Worm (Caenorhabditis elegans) whole organism, late embryonic: ENCODE data around the gene npax-1.

Experiments used
- C08G9.2 ChIP-seq: sonication (generic microtip); optimal IDR thresholded peaks from 2 replicates; lab custom pipeline; 2016; ENCODE audit warnings: mild to moderate bottlenecking, missing genetic modification characterization, moderate library complexity, missing compliant biosample characterization
- C38D4.7 ChIP-seq: fragments of 200-800 bp; sonication (Bioruptor generic); optimal IDR thresholded peaks from 2 replicates; lab custom pipeline; 2018; ENCODE audit warnings: mild to moderate bottlenecking, missing genetic modification characterization, moderate library complexity, missing compliant biosample characterization
- F13H6.1 ChIP-seq: sonication (generic microtip); optimal IDR thresholded peaks from 2 replicates; lab custom pipeline; 2016; ENCODE audit warnings: missing genetic modification characterization, missing compliant biosample characterization
- K02D7.2 ChIP-seq: sonication (generic microtip); optimal IDR thresholded peaks from 2 replicates; lab custom pipeline; 2017; ENCODE audit warnings: mild to moderate bottlenecking, missing genetic modification characterization, missing compliant biosample characterization
- ahr-1 ChIP-seq: sonication (generic microtip); optimal IDR thresholded peaks from 2 replicates; lab custom pipeline; 2016; ENCODE audit warnings: missing genetic modification characterization, missing compliant biosample characterization
- ceh-19 ChIP-seq: fragments of 200-800 bp; sonication (Bioruptor generic); optimal IDR thresholded peaks from 2 replicates; lab custom pipeline; 2018; ENCODE audit warnings: mild to moderate bottlenecking, missing genetic modification characterization, missing compliant biosample characterization
- ceh-31 ChIP-seq: sonication (generic microtip); optimal IDR thresholded peaks from 2 replicates; lab custom pipeline; 2016; ENCODE audit warnings: missing genetic modification characterization, missing compliant biosample characterization
- ceh-34 ChIP-seq: sonication (generic microtip); optimal IDR thresholded peaks from 2 replicates; lab custom pipeline; 2016; ENCODE audit warnings: mild to moderate bottlenecking, missing genetic modification characterization, missing compliant biosample characterization
- ceh-48 ChIP-seq: sonication (generic microtip); optimal IDR thresholded peaks from 2 replicates; lab custom pipeline; 2016; ENCODE audit warnings: missing genetic modification characterization, inconsistent platforms, missing compliant biosample characterization
- ceh-9 ChIP-seq: sonication (generic microtip); optimal IDR thresholded peaks from 2 replicates; lab custom pipeline; 2016; ENCODE audit warnings: mild to moderate bottlenecking, missing genetic modification characterization, inconsistent platforms, missing compliant biosample characterization
- dve-1 ChIP-seq: sonication (generic microtip); optimal IDR thresholded peaks from 2 replicates; lab custom pipeline; 2017; ENCODE audit warnings: antibody characterized with exemption, mild to moderate bottlenecking, missing genetic modification characterization, missing compliant biosample characterization
- elt-2 ChIP-seq: sonication (generic microtip); optimal IDR thresholded peaks from 2 replicates; lab custom pipeline; 2016; ENCODE audit warnings: missing genetic modification reagents, missing genetic modification characterization, missing compliant biosample characterization
- elt-4 ChIP-seq: sonication (generic microtip); optimal IDR thresholded peaks from 2 replicates; lab custom pipeline; 2016; ENCODE audit warnings: missing genetic modification characterization, missing compliant biosample characterization
- fkh-6 ChIP-seq: sonication (generic microtip); optimal IDR thresholded peaks from 2 replicates; lab custom pipeline; 2016; ENCODE audit warnings: missing genetic modification characterization, missing compliant biosample characterization
- gmeb-2 ChIP-seq: sonication (generic microtip); optimal IDR thresholded peaks from 2 replicates; lab custom pipeline; 2016; ENCODE audit warnings: missing genetic modification characterization, inconsistent platforms, missing compliant biosample characterization
- lin-11 ChIP-seq: fragments of 200-800 bp; sonication (Bioruptor generic); optimal IDR thresholded peaks from 2 replicates; lab custom pipeline; 2018; ENCODE audit warnings: mild to moderate bottlenecking, missing genetic modification characterization, missing compliant biosample characterization
- madf-2 ChIP-seq: sonication (generic microtip); optimal IDR thresholded peaks from 2 replicates; lab custom pipeline; 2017; ENCODE audit warnings: missing genetic modification characterization, missing compliant biosample characterization
- mec-3 ChIP-seq: sonication (generic microtip); optimal IDR thresholded peaks from 2 replicates; lab custom pipeline; 2016; ENCODE audit warnings: borderline replicate concordance, missing genetic modification characterization, missing compliant biosample characterization
- nfya-1 ChIP-seq: sonication (generic microtip); optimal IDR thresholded peaks from 2 replicates; lab custom pipeline; 2017; ENCODE audit warnings: missing genetic modification characterization, mild to moderate bottlenecking, missing compliant biosample characterization, antibody characterized with exemption, moderate library complexity
- nhr-232 ChIP-seq: sonication (generic microtip); optimal IDR thresholded peaks from 2 replicates; lab custom pipeline; 2016; ENCODE audit warnings: missing genetic modification characterization, missing compliant biosample characterization
- npax-4 ChIP-seq: sonication (generic microtip); optimal IDR thresholded peaks from 2 replicates; lab custom pipeline; 2016; ENCODE audit warnings: missing genetic modification characterization, missing compliant biosample characterization
- odd-2 ChIP-seq: sonication (generic microtip); optimal IDR thresholded peaks from 2 replicates; lab custom pipeline; 2017; ENCODE audit warnings: antibody characterized with exemption, mild to moderate bottlenecking, missing genetic modification characterization, missing compliant biosample characterization
- ref-2 ChIP-seq: sonication (generic microtip); optimal IDR thresholded peaks from 2 replicates; lab custom pipeline; 2016; ENCODE audit warnings: missing genetic modification characterization, missing compliant biosample characterization
- rnt-1 ChIP-seq: sonication (generic microtip); optimal IDR thresholded peaks from 2 replicates; lab custom pipeline; 2016; ENCODE audit warnings: missing genetic modification characterization, missing compliant biosample characterization
- sox-2 ChIP-seq: fragments of 200-800 bp; sonication (Bioruptor generic); IDR thresholded peaks from 2 replicates; pipeline ENCODE4 v1.3.6; 2022; ENCODE audit warnings: missing genetic modification reagents, missing genetic modification characterization, missing compliant biosample characterization
- syd-9 ChIP-seq: sonication (generic microtip); optimal IDR thresholded peaks from 2 replicates; lab custom pipeline; 2016; ENCODE audit warnings: mild to moderate bottlenecking, missing genetic modification characterization, moderate library complexity, missing compliant biosample characterization
- tbx-2 ChIP-seq: sonication (generic microtip); optimal IDR thresholded peaks from 2 replicates; lab custom pipeline; 2016; ENCODE audit warnings: missing genetic modification characterization, missing compliant biosample characterization
- ttx-3 ChIP-seq: sonication (generic microtip); optimal IDR thresholded peaks from 2 replicates; lab custom pipeline; 2016; ENCODE audit warnings: missing genetic modification reagents, missing genetic modification characterization, missing compliant biosample characterization
- unc-3 ChIP-seq, 2 experiments: fragments of 200-800 bp in 1 of 2; sonication (Bioruptor generic) in 1 of 2; sonication (generic microtip) in 1 of 2; conservative IDR thresholded peaks in 1 of 2; optimal IDR thresholded peaks in 1 of 2; 2 replicates each; pipeline versions ENCODE4 v1.3.6 to Lab custom; 2016 to 2022; ENCODE audit warnings: missing compliant biosample characterization in 2 of 2, missing genetic modification characterization in 2 of 2, missing genetic modification reagents in 1 of 2
- unc-42 ChIP-seq: sonication (generic microtip); optimal IDR thresholded peaks from 2 replicates; lab custom pipeline; 2016; ENCODE audit warnings: missing genotype, missing genetic modification characterization, missing compliant biosample characterization
- unc-86 ChIP-seq: sonication (generic microtip); optimal IDR thresholded peaks from 2 replicates; lab custom pipeline; 2016; ENCODE audit warnings: missing genetic modification characterization, missing compliant biosample characterization
- ztf-16 ChIP-seq: sonication (generic microtip); optimal IDR thresholded peaks from 2 replicates; lab custom pipeline; 2017; ENCODE audit warnings: missing genetic modification characterization, missing compliant biosample characterization

npax-1 gene

ce11 chrII:7331224-7331623, at the start of gene npax-1:
TSS of gene npax-1 (minus strand) at chrII:7331324.
- no peak for TF ChIP-seq syd-9 (tag; lab: Kevin White, UChicago)
- TF ChIP-seq elt-2 (tag; lab: Kevin White, UChicago), result no peak
- TF ChIP-seq nfya-1 (tag; lab: Kevin White, UChicago), result no peak
- TF ChIP-seq ztf-16, result no peak
- TF ChIP-seq odd-2 (tag; lab: Kevin White, UChicago), result no peak
- TF ChIP-seq unc-3 (GFP tag; conservative IDR thresholded peaks at IDR 0.05; lab: Robert Waterston, UW), result no peak
- no peak for TF ChIP-seq unc-3 (tag; optimal IDR thresholded peaks at IDR 0.05; lab: Kevin White, UChicago)
- no peak for TF ChIP-seq tbx-2 (tag; lab: Kevin White, UChicago)

- no peak for TF ChIP-seq unc-42 (tag; lab: Kevin White, UChicago)
- TF ChIP-seq sox-2 (GFP tag; lab: Robert Waterston, UW), result no peak
- no peak for TF ChIP-seq K02D7.2 (tag; lab: Kevin White, UChicago)
- TF ChIP-seq unc-86 (tag; lab: Kevin White, UChicago), result no peak
- TF ChIP-seq mec-3 (tag; lab: Kevin White, UChicago), result no peak
- TF ChIP-seq ref-2, result no peak
- no peak for TF ChIP-seq F13H6.1 (tag; lab: Kevin White, UChicago)
- TF ChIP-seq ceh-9 (tag; lab: Kevin White, UChicago), result no peak
- TF ChIP-seq gmeb-2 (tag; lab: Kevin White, UChicago), result no peak
- TF ChIP-seq C08G9.2 (tag; lab: Kevin White, UChicago), result no peak
Measured at ce11 chrII:7379021-7379420, 47.9 kb upstream of the npax-1 start, which contains the start of gene C07D10.6. TSS of gene C07D10.6 (plus strand) at chrII:7379321.

- no peak for TF ChIP-seq ref-2
- TF ChIP-seq lin-11 (tag; lab: Kevin White, UChicago), result no peak
- TF ChIP-seq nfya-1 (tag; lab: Kevin White, UChicago), result no peak
- no peak for TF ChIP-seq ahr-1
- TF ChIP-seq ceh-48 (tag; lab: Kevin White, UChicago), result no peak
- no peak for TF ChIP-seq ceh-34 (tag; lab: Kevin White, UChicago)
- TF ChIP-seq ttx-3 (tag; lab: Kevin White, UChicago), result no peak
- TF ChIP-seq dve-1 (tag; lab: Kevin White, UChicago), result no peak
- no peak for TF ChIP-seq C38D4.7 (GFP tag; lab: Kevin White, UChicago)
- no peak for TF ChIP-seq npax-4 (tag; lab: Kevin White, UChicago)
- TF ChIP-seq elt-4 (tag; lab: Kevin White, UChicago), result no peak
- TF ChIP-seq gmeb-2 (tag; lab: Kevin White, UChicago), result no peak
- TF ChIP-seq madf-2 (tag; lab: Kevin White, UChicago), result no peak
- no peak for TF ChIP-seq ceh-31 (tag; lab: Kevin White, UChicago)
- no peak for TF ChIP-seq unc-86 (tag; lab: Kevin White, UChicago)
- no peak for TF ChIP-seq fkh-6 (tag; lab: Kevin White, UChicago)
- TF ChIP-seq tbx-2 (tag; lab: Kevin White, UChicago), result no peak
- no peak for TF ChIP-seq mec-3 (tag; lab: Kevin White, UChicago)
- no peak for TF ChIP-seq sox-2 (GFP tag; lab: Robert Waterston, UW)
- TF ChIP-seq rnt-1 (tag; lab: Kevin White, UChicago), result no peak
Measured at ce11 chrII:7374980-7375379, 43.9 kb upstream of the npax-1 start, which contains the start of gene F43E2.1. TSS of gene F43E2.1 (plus strand) at chrII:7375280.

ce11 chrII:7374143-7374542, 43.0 kb upstream of the npax-1 start, which contains the start of the genes mtch-1 and rpb-4:
TSS of gene mtch-1 (minus strand) at chrII:7374166.
TSS of gene rpb-4 (plus strand) at chrII:7374495.
- TF ChIP-seq ceh-19, result no peak
- TF ChIP-seq K02D7.2 (tag; lab: Kevin White, UChicago), result no peak
- peak; percentile 33 for TF ChIP-seq nfya-1 (tag; lab: Kevin White, UChicago)
- TF ChIP-seq dve-1 (tag; lab: Kevin White, UChicago), result peak; percentile 1
- TF ChIP-seq ceh-48 (tag; lab: Kevin White, UChicago), result no peak
- TF ChIP-seq nhr-232 (tag; lab: Kevin White, UChicago), result no peak
- TF ChIP-seq, all 69 proteins: peak for 2
